Worm (Caenorhabditis elegans): ENCODE data around the gene pqn-68.
A peak's percentile ranks its signal among the peaks of the same experiment; 100 is the strongest.

The pqn-68 gene

ce11 chrV:12944775-12945174 lies 7.7 kb upstream of the pqn-68 start, which contains the start of gene grl-2:
grl-2 (plus strand) TSS chrV:12945075.
- TF ChIP-seq madf-2 (tag; optimal IDR thresholded peaks at IDR 0.05): no peak
- TF ChIP-seq odd-2 (tag; optimal IDR thresholded peaks at IDR 0.05): no peak
- TF ChIP-seq sox-4 (tag; optimal IDR thresholded peaks at IDR 0.05): no peak
- no peak for TF ChIP-seq sdc-2 (tag; optimal IDR thresholded peaks at IDR 0.05)
- TF ChIP-seq ceh-2 (tag; optimal IDR thresholded peaks at IDR 0.05): no peak
- TF ChIP-seq pros-1 (tag; optimal IDR thresholded peaks at IDR 0.05): no peak
- TF ChIP-seq tbx-7 (tag; optimal IDR thresholded peaks at IDR 0.05): no peak
- no peak for TF ChIP-seq ahr-1 (tag; optimal IDR thresholded peaks at IDR 0.05)
- no peak for TF ChIP-seq ama-1 (optimal IDR thresholded peaks at IDR 0.05)
- TF ChIP-seq ceh-6 (GFP tag; optimal IDR thresholded peaks at IDR 0.05): no peak
- no peak for TF ChIP-seq nfya-1 (tag; optimal IDR thresholded peaks at IDR 0.05)
- no peak for TF ChIP-seq K02D7.2 (tag; optimal IDR thresholded peaks at IDR 0.05)
- no peak for TF ChIP-seq fkh-6 (tag; optimal IDR thresholded peaks at IDR 0.05)
- TF ChIP-seq lim-6 (tag; optimal IDR thresholded peaks at IDR 0.05): no peak
- TF ChIP-seq hlh-8 (tag; optimal IDR thresholded peaks at IDR 0.05): no peak
- TF ChIP-seq pat-9 (tag; optimal IDR thresholded peaks at IDR 0.05): no peak
- TF ChIP-seq unc-86 (tag; optimal IDR thresholded peaks at IDR 0.05): no peak
- no peak for TF ChIP-seq ceh-19 (GFP tag; optimal IDR thresholded peaks at IDR 0.05)
- TF ChIP-seq lin-11 (tag; optimal IDR thresholded peaks at IDR 0.05): no peak
- no peak for TF ChIP-seq K09A11.1 (tag; optimal IDR thresholded peaks at IDR 0.05; ENCODE audit: insufficient read depth)

ce11 chrV:12949607-12950006 lies 2.8 kb upstream of the pqn-68 start, which contains the start of gene T16G1.13:
T16G1.13 (plus strand) TSS chrV:12949907.
- TF ChIP-seq nfya-1 (tag; optimal IDR thresholded peaks at IDR 0.05): no peak
- TF ChIP-seq ceh-6 (GFP tag; optimal IDR thresholded peaks at IDR 0.05): no peak
- no peak for TF ChIP-seq fax-1 (tag; optimal IDR thresholded peaks at IDR 0.05)
- TF ChIP-seq ceh-9 (tag; optimal IDR thresholded peaks at IDR 0.05): no peak
- no peak for TF ChIP-seq C08G9.2 (tag; optimal IDR thresholded peaks at IDR 0.05)
- no peak for TF ChIP-seq hlh-8 (tag; optimal IDR thresholded peaks at IDR 0.05)
- no peak for TF ChIP-seq ama-1 (optimal IDR thresholded peaks at IDR 0.05)
- no peak for TF ChIP-seq unc-42 (tag; optimal IDR thresholded peaks at IDR 0.05)
- no peak for TF ChIP-seq ceh-45 (GFP tag; IDR thresholded peaks at IDR 0.05)
- no peak for TF ChIP-seq ceh-19 (GFP tag; optimal IDR thresholded peaks at IDR 0.05)
- no peak for TF ChIP-seq fkh-10 (GFP tag; optimal IDR thresholded peaks at IDR 0.05)

DNA sequence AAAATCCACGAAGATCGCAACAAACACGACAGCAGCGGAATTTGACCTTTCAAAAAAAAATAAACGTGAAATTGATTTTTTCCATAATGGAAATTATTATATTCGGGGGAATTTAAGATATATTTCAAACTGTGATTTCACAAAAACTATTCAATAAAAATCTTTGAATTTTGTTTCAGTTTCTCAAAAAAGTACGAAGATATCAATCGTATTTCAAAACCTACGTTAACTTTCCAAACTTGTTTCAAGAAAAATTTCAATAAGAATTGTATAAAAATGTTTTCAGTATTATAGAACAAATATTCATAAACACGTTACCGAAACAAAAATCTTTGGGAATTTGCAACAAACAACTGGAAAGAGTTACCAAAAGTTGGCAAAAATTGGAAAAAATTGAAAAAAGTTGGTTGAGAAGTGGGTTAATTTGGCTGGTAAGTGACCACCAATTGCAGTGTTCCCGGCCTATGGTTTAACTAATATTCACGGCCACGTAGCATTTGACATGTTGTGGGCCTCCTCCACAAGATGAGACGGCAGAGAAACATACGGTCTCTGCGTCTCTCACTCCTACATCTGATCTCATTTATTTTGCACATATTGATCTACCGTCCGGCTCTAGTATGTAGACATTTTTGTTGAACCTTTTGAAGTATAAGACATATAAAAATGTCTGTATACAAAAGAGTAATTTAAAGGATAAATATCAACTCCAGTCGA lies 1.5 kb upstream of the pqn-68 start, which contains the start of the genes T16G1.9 and T16G1.18:
Gene T16G1.9 (minus strand): TSS at position 51 of the 717 bp plus-strand sequence.
Gene T16G1.18 (plus strand): TSS at position 493 of the 717 bp plus-strand sequence.
- TF ChIP-seq nfya-1 (tag; optimal IDR thresholded peaks at IDR 0.05): peak; percentile 54
- no peak for TF ChIP-seq mec-3 (tag; optimal IDR thresholded peaks at IDR 0.05; ENCODE audit: borderline replicate concordance)
- TF ChIP-seq ref-2 (tag; optimal IDR thresholded peaks at IDR 0.05): no peak
- no peak for TF ChIP-seq K09A11.1 (tag; optimal IDR thresholded peaks at IDR 0.05; ENCODE audit: insufficient read depth)
- peak; percentile 23 for TF ChIP-seq ceh-31 (tag; optimal IDR thresholded peaks at IDR 0.05)
- TF ChIP-seq eyg-1 (tag; optimal IDR thresholded peaks at IDR 0.05): no peak
- TF ChIP-seq unc-42 (tag; optimal IDR thresholded peaks at IDR 0.05): peak; percentile 50
- no peak for TF ChIP-seq pax-1 (tag; optimal IDR thresholded peaks at IDR 0.05)
- TF ChIP-seq pat-9 (tag; optimal IDR thresholded peaks at IDR 0.05): no peak
- TF ChIP-seq tbx-2 (tag; optimal IDR thresholded peaks at IDR 0.05): peak; percentile 41
- no peak for TF ChIP-seq ceh-14 (tag; optimal IDR thresholded peaks at IDR 0.05)
- no peak for TF ChIP-seq ceh-34 (tag; optimal IDR thresholded peaks at IDR 0.05)
- peak; percentile 47 for TF ChIP-seq ceh-48 (tag; optimal IDR thresholded peaks at IDR 0.05)
- no peak for TF ChIP-seq ceh-9 (tag; optimal IDR thresholded peaks at IDR 0.05)
- no peak for TF ChIP-seq pag-3 (tag; optimal IDR thresholded peaks at IDR 0.05; ENCODE audit: borderline replicate concordance)
- TF ChIP-seq ceh-6 (GFP tag; optimal IDR thresholded peaks at IDR 0.05): no peak
- peak; percentile 24 for TF ChIP-seq unc-55 (GFP tag; optimal IDR thresholded peaks at IDR 0.05)
- no peak for TF ChIP-seq sdc-2 (tag; optimal IDR thresholded peaks at IDR 0.05)
- TF ChIP-seq pha-4 (tag; optimal IDR thresholded peaks at IDR 0.05): no peak
- TF ChIP-seq zip-5 (tag; optimal IDR thresholded peaks at IDR 0.05): no peak
- no peak for TF ChIP-seq lin-11 (tag; optimal IDR thresholded peaks at IDR 0.05)
- TF ChIP-seq sox-4 (tag; optimal IDR thresholded peaks at IDR 0.05): no peak
- no peak for TF ChIP-seq ttx-3 (tag; optimal IDR thresholded peaks at IDR 0.05)
- no peak for TF ChIP-seq syd-9 (tag; optimal IDR thresholded peaks at IDR 0.05)
- no peak for TF ChIP-seq ceh-30 (tag; optimal IDR thresholded peaks at IDR 0.05)
- no peak for TF ChIP-seq hlh-6 (tag; optimal IDR thresholded peaks at IDR 0.05)
- no peak for TF ChIP-seq tbx-7 (tag; optimal IDR thresholded peaks at IDR 0.05)
- TF ChIP-seq C38D4.7 (GFP tag; optimal IDR thresholded peaks at IDR 0.05): no peak
- no peak for TF ChIP-seq ceh-18 (tag; optimal IDR thresholded peaks at IDR 0.05)

All from whole organism, late embryonic.